Fruit fly (Drosophila melanogaster) whole organism, embryonic: ENCODE measurements around the gene Cog3.
A peak's percentile ranks its signal among the peaks of the same experiment; 100 is the strongest.

Experiments used
- Atf-2 ChIP-seq: fragments of 200-800 bp; sonication (Bioruptor generic); optimal IDR thresholded peaks from 2 replicates; lab custom pipeline; 2016; ENCODE audit warnings: missing biosample characterization, missing genetic modification characterization
- B-H1 ChIP-seq: fragments of 200-800 bp; sonication (Bioruptor generic); IDR thresholded peaks from 3 replicates; pipeline ENCODE4 v1.3.6; 2022; ENCODE audit warnings: missing biosample characterization, missing genetic modification characterization
- BEAF-32 ChIP-seq: fragments of 200-800 bp; sonication (Bioruptor generic); optimal IDR thresholded peaks from 3 replicates; lab custom pipeline; 2017; ENCODE audit warnings: missing biosample characterization, missing genetic modification characterization, mild to moderate bottlenecking, moderate library complexity, missing genetic modification reagents
- CG10274 ChIP-seq: fragments of 200-800 bp; sonication (Bioruptor generic); optimal IDR thresholded peaks from 3 replicates; lab custom pipeline; 2017; ENCODE audit warnings: missing biosample characterization, mild to moderate bottlenecking, missing genetic modification characterization
- CG10565 ChIP-seq: fragments of 200-800 bp; sonication (Bioruptor generic); optimal IDR thresholded peaks from 3 replicates; lab custom pipeline; 2016; ENCODE audit warnings: missing biosample characterization, mild to moderate bottlenecking, missing genetic modification characterization
- CG11398 ChIP-seq: fragments of 200-800 bp; sonication (Bioruptor generic); optimal IDR thresholded peaks from 2 replicates; lab custom pipeline; 2016; ENCODE audit warnings: missing biosample characterization, missing genetic modification characterization
- CG12071 ChIP-seq: fragments of 200-800 bp; sonication (Bioruptor generic); optimal IDR thresholded peaks from 3 replicates; lab custom pipeline; 2018; ENCODE audit warnings: missing biosample characterization, mild to moderate bottlenecking, missing genetic modification characterization
- CG1233 ChIP-seq: fragments of 200-800 bp; sonication (Bioruptor generic); optimal IDR thresholded peaks from 4 replicates; lab custom pipeline; 2018; ENCODE audit warnings: missing biosample characterization, mild to moderate bottlenecking, missing genetic modification characterization
- CG1647 ChIP-seq: fragments of 200-800 bp; sonication (Bioruptor generic); optimal IDR thresholded peaks from 3 replicates; lab custom pipeline; 2016; ENCODE audit warnings: missing biosample characterization, missing genetic modification characterization
- CG17802 ChIP-seq: fragments of 200-800 bp; sonication (Bioruptor generic); optimal IDR thresholded peaks from 2 replicates; lab custom pipeline; 2018; ENCODE audit warnings: missing biosample characterization, mild to moderate bottlenecking, missing genetic modification characterization, moderate library complexity
- CG1792 ChIP-seq: fragments of 200-800 bp; sonication (Bioruptor generic); optimal IDR thresholded peaks from 2 replicates; lab custom pipeline; 2016; ENCODE audit warnings: missing biosample characterization, missing genetic modification characterization
- CG2202 ChIP-seq: fragments of 200-800 bp; sonication (Bioruptor generic); optimal IDR thresholded peaks from 2 replicates; lab custom pipeline; 2018; ENCODE audit warnings: missing biosample characterization, mild to moderate bottlenecking, missing genetic modification characterization
- CG31388 ChIP-seq: fragments of 200-800 bp; sonication (Bioruptor generic); optimal IDR thresholded peaks from 2 replicates; lab custom pipeline; 2016; ENCODE audit warnings: missing biosample characterization, missing genetic modification characterization
- CG5245 ChIP-seq: fragments of 200-800 bp; sonication (Bioruptor generic); optimal IDR thresholded peaks from 3 replicates; lab custom pipeline; 2016; ENCODE audit warnings: missing biosample characterization, missing genetic modification characterization
- CG6254 ChIP-seq: fragments of 200-800 bp; sonication (Bioruptor generic); optimal IDR thresholded peaks from 3 replicates; lab custom pipeline; 2017; ENCODE audit warnings: mild to moderate bottlenecking, missing biosample characterization, missing genetic modification reagents, missing genetic modification characterization
- CG6654 ChIP-seq: fragments of 200-800 bp; sonication (Bioruptor generic); optimal IDR thresholded peaks from 2 replicates; lab custom pipeline; 2017; ENCODE audit warnings: missing biosample characterization, mild to moderate bottlenecking, missing genetic modification characterization
- CG6813 ChIP-seq: fragments of 200-800 bp; sonication (Bioruptor generic); optimal IDR thresholded peaks from 2 replicates; lab custom pipeline; 2017; ENCODE audit warnings: missing biosample characterization, missing genetic modification characterization, mild to moderate bottlenecking, moderate library complexity, missing genetic modification reagents
- CG6854 ChIP-seq: fragments of 200-800 bp; sonication (Bioruptor generic); optimal IDR thresholded peaks from 3 replicates; lab custom pipeline; 2017; ENCODE audit warnings: missing biosample characterization, mild to moderate bottlenecking, missing genetic modification characterization
- CG7357 ChIP-seq: fragments of 200-800 bp; sonication (Bioruptor generic); IDR thresholded peaks from 3 replicates; pipeline ENCODE4 v1.3.6; 2022; ENCODE audit warnings: missing biosample characterization, missing genetic modification characterization
- CkIIα-i1 ChIP-seq: fragments of 200-800 bp; sonication (Bioruptor generic); IDR thresholded peaks from 2 replicates; pipeline ENCODE4 v1.3.6; 2022; ENCODE audit warnings: missing biosample characterization, missing genetic modification characterization
- HHEX ChIP-seq: fragments of 200-800 bp; sonication (Bioruptor generic); optimal IDR thresholded peaks from 3 replicates; lab custom pipeline; 2017; ENCODE audit warnings: missing biosample characterization, mild to moderate bottlenecking, missing genetic modification characterization, missing genetic modification reagents
- HmgD ChIP-seq: fragments of 200-800 bp; sonication (Bioruptor generic); optimal IDR thresholded peaks from 3 replicates; lab custom pipeline; 2016; ENCODE audit warnings: missing biosample characterization, missing genetic modification characterization
- Jarid2 ChIP-seq: fragments of 200-800 bp; sonication (Bioruptor generic); optimal IDR thresholded peaks from 3 replicates; lab custom pipeline; 2017; ENCODE audit warnings: mild to moderate bottlenecking, missing biosample characterization, missing genetic modification reagents, missing genetic modification characterization
- Nf-YA ChIP-seq: fragments of 200-800 bp; sonication (Bioruptor generic); IDR thresholded peaks from 2 replicates; pipeline ENCODE4 v1.3.6; 2022; ENCODE audit warnings: missing biosample characterization, missing genetic modification characterization
- PHDP ChIP-seq: fragments of 200-800 bp; sonication (Bioruptor generic); optimal IDR thresholded peaks from 3 replicates; lab custom pipeline; 2018; ENCODE audit warnings: missing biosample characterization, mild to moderate bottlenecking, missing genetic modification characterization, moderate library complexity
- Pdp1 ChIP-seq, 2 experiments: fragments of 200-800 bp; sonication (Bioruptor generic); optimal IDR thresholded peaks; 3 replicates each; lab custom pipeline; 2016; ENCODE audit warnings: missing biosample characterization in 2 of 2, missing genetic modification characterization in 2 of 2, mild to moderate bottlenecking in 1 of 2, moderate library complexity in 1 of 2
- Rx ChIP-seq: fragments of 200-800 bp; sonication (Bioruptor generic); IDR thresholded peaks from 2 replicates; pipeline ENCODE4 v1.3.6; 2022; ENCODE audit warnings: missing biosample characterization, missing genetic modification characterization
- Stat92E ChIP-seq, 3 experiments: fragments of >200 bp in 2 of 3; fragments of 200-800 bp in 1 of 3; sonication (Bioruptor generic) in 1 of 3; optimal IDR thresholded peaks; 2 replicates each; lab custom pipeline; 2017 to 2019; ENCODE audit warnings: missing biosample characterization in 3 of 3, missing genetic modification characterization in 3 of 3, mild to moderate bottlenecking in 1 of 3, moderate library complexity in 1 of 3
- aop ChIP-seq: fragments of 200-800 bp; sonication (Bioruptor generic); IDR thresholded peaks from 2 replicates; pipeline ENCODE4 v1.3.6; 2022; ENCODE audit warnings: missing biosample characterization, missing genetic modification characterization
- caup ChIP-seq: fragments of 200-800 bp; sonication (Bioruptor generic); optimal IDR thresholded peaks from 3 replicates; lab custom pipeline; 2017; ENCODE audit warnings: missing biosample characterization, mild to moderate bottlenecking, missing genetic modification characterization, moderate library complexity; ENCODE audit not compliant: severe bottlenecking
- crp ChIP-seq, 2 experiments: fragments of 200-800 bp; sonication (Bioruptor generic); optimal IDR thresholded peaks; 2 replicates in 1 of 2; 3 replicates in 1 of 2; lab custom pipeline; 2017; ENCODE audit warnings: missing biosample characterization in 2 of 2, missing genetic modification characterization in 2 of 2, mild to moderate bottlenecking in 1 of 2, moderate library complexity in 1 of 2
- fd102C ChIP-seq: fragments of 200-800 bp; sonication (Bioruptor generic); optimal IDR thresholded peaks from 2 replicates; lab custom pipeline; 2018; ENCODE audit warnings: missing biosample characterization, mild to moderate bottlenecking, missing genetic modification characterization, moderate library complexity
- fd96Cb ChIP-seq: fragments of 200-800 bp; sonication (Bioruptor generic); optimal IDR thresholded peaks from 2 replicates; lab custom pipeline; 2018; ENCODE audit warnings: missing biosample characterization, mild to moderate bottlenecking, missing genetic modification characterization, moderate library complexity
- ftz-f1 ChIP-seq: fragments of 200-800 bp; sonication (Bioruptor generic); optimal IDR thresholded peaks from 2 replicates; lab custom pipeline; 2016; ENCODE audit warnings: missing biosample characterization, missing genetic modification characterization
- gfzf ChIP-seq: fragments of 200-800 bp; sonication (Bioruptor generic); optimal IDR thresholded peaks from 2 replicates; lab custom pipeline; 2016; ENCODE audit warnings: missing biosample characterization, mild to moderate bottlenecking, missing genetic modification characterization, moderate library complexity
- gro ChIP-seq: fragments of 200-800 bp; sonication (Bioruptor generic); optimal IDR thresholded peaks from 2 replicates; lab custom pipeline; 2016; ENCODE audit warnings: missing biosample characterization, missing genetic modification characterization
- lilli ChIP-seq: fragments of 200-800 bp; sonication (Bioruptor generic); optimal IDR thresholded peaks from 3 replicates; lab custom pipeline; 2016; ENCODE audit warnings: missing biosample characterization, missing genetic modification characterization
- maf-S ChIP-seq: fragments of 200-800 bp; sonication (Bioruptor generic); optimal IDR thresholded peaks from 2 replicates; lab custom pipeline; 2016; ENCODE audit warnings: missing biosample characterization, missing genetic modification characterization
- nerfin-1 ChIP-seq: fragments of 200-800 bp; sonication (Bioruptor generic); optimal IDR thresholded peaks from 3 replicates; lab custom pipeline; 2019; ENCODE audit warnings: missing biosample characterization, mild to moderate bottlenecking, missing genetic modification characterization, moderate library complexity
- pan ChIP-seq, 4 experiments: fragments of >200 bp in 3 of 4; fragments of 200-800 bp in 1 of 4; sonication (Bioruptor generic) in 1 of 4; optimal IDR thresholded peaks in 3 of 4; IDR thresholded peaks in 1 of 4; 2 replicates each; pipeline versions ENCODE4 v1.3.6 to Lab custom; 2017 to 2022; ENCODE audit warnings: missing biosample characterization in 2 of 4, missing genetic modification characterization in 2 of 4, mixed read lengths in 1 of 4
- pb ChIP-seq: fragments of 200-800 bp; sonication (Bioruptor generic); optimal IDR thresholded peaks from 3 replicates; lab custom pipeline; 2016; ENCODE audit warnings: missing biosample characterization, missing genetic modification characterization
- pfk ChIP-seq: fragments of 200-800 bp; sonication (Bioruptor generic); optimal IDR thresholded peaks from 2 replicates; lab custom pipeline; 2018; ENCODE audit warnings: missing biosample characterization, mild to moderate bottlenecking, missing genetic modification characterization, moderate library complexity
- row ChIP-seq: fragments of 200-800 bp; sonication (Bioruptor generic); IDR thresholded peaks from 3 replicates; pipeline ENCODE4 v1.3.6; 2022; ENCODE audit warnings: missing biosample characterization, missing genetic modification characterization
- seq ChIP-seq: fragments of 200-800 bp; sonication (Bioruptor generic); IDR thresholded peaks from 2 replicates; pipeline ENCODE4 v1.3.6; 2022; ENCODE audit warnings: missing biosample characterization, missing genetic modification characterization
- sim ChIP-seq: fragments of 200-800 bp; sonication (Bioruptor generic); IDR thresholded peaks from 2 replicates; pipeline ENCODE4 v1.3.6; 2022; ENCODE audit warnings: missing biosample characterization, missing genetic modification characterization
- sr ChIP-seq: fragments of 200-800 bp; sonication (Bioruptor generic); IDR thresholded peaks from 3 replicates; pipeline ENCODE4 v1.3.6; 2022; ENCODE audit warnings: missing biosample characterization, missing genetic modification characterization
- trh ChIP-seq: fragments of 200-800 bp; sonication (Bioruptor generic); optimal IDR thresholded peaks from 2 replicates; lab custom pipeline; 2016; ENCODE audit warnings: missing biosample characterization, missing genetic modification characterization
- vnd ChIP-seq: fragments of 200-800 bp; sonication (Bioruptor generic); IDR thresholded peaks from 3 replicates; pipeline ENCODE4 v1.3.6; 2022; ENCODE audit warnings: missing biosample characterization, missing genetic modification characterization; ENCODE audit not compliant: partially characterized antibody
- wek ChIP-seq: fragments of 200-800 bp; sonication (Bioruptor generic); optimal IDR thresholded peaks from 3 replicates; lab custom pipeline; 2018; ENCODE audit warnings: missing biosample characterization, mild to moderate bottlenecking, missing genetic modification characterization, moderate library complexity

Gene Cog3

dm6 chr2L:3472242-3472641 is 15.4 kb upstream of the Cog3 start, which contains the start of gene Pgant4 (continued):
- TF ChIP-seq CG6254 (GFP tag; lab: Kevin White, UChicago): no peak
- TF ChIP-seq Atf-2: no peak
- TF ChIP-seq CG31388 (GFP tag; lab: Kevin White, UChicago): no peak
- TF ChIP-seq BEAF-32 (GFP tag; lab: Kevin White, UChicago): peak; percentile 19
- no peak for TF ChIP-seq aop (GFP tag; lab: Robert Waterston, UW)
- TF ChIP-seq vnd (GFP tag; lab: Robert Waterston, UW): no peak
- TF ChIP-seq CG11398 (GFP tag; lab: Kevin White, UChicago): no peak
- no peak for TF ChIP-seq PHDP (tag; lab: Kevin White, UChicago)
- peak; percentile 27 for TF ChIP-seq CG12071 (GFP tag; lab: Kevin White, UChicago)
- no peak for TF ChIP-seq sim (GFP tag; lab: Robert Waterston, UW)
- peak; percentile 46 for TF ChIP-seq lilli (GFP tag; lab: Kevin White, UChicago)
- TF ChIP-seq ftz-f1: peak; percentile 33
- no peak for TF ChIP-seq CkIIα-i1 (GFP tag; lab: Robert Waterston, UW)
- TF ChIP-seq CG2202 (tag; lab: Kevin White, UChicago): no peak
- peak; percentile 65 for TF ChIP-seq CG5245 (GFP tag; lab: Kevin White, UChicago)
- peak; percentile 41; the same call in 1 of the 3 replicates for TF ChIP-seq B-H1 (GFP tag; lab: Robert Waterston, UW)
- TF ChIP-seq nerfin-1 (tag; lab: Kevin White, UChicago): no peak
- TF ChIP-seq CG1647 (GFP tag; lab: Kevin White, UChicago): no peak
- TF ChIP-seq Jarid2 (GFP tag; lab: Kevin White, UChicago): no peak
- TF ChIP-seq CG7357 (GFP tag; lab: Robert Waterston, UW): peak; percentile 43; the same call in 1 of the 3 replicates
- peak; percentile 10 to 58 for TF ChIP-seq Pdp1 (GFP tag; optimal IDR thresholded peaks at IDR 0.05; lab: Kevin White, UChicago)
- no peak for TF ChIP-seq CG10274 (GFP tag; lab: Kevin White, UChicago)
- peak; percentile 1 for TF ChIP-seq HmgD (GFP tag; lab: Kevin White, UChicago)
- TF ChIP-seq Stat92E (GFP tag; optimal IDR thresholded peaks at IDR 0.05; lab: Kevin White, UChicago): no peak
- TF ChIP-seq caup (GFP tag; lab: Kevin White, UChicago): peak; percentile 53
- peak; percentile 36; the same call in 1 of the 3 replicates for TF ChIP-seq sr (GFP tag; lab: Robert Waterston, UW)
- peak; percentile 15; the same call in 1 of the 2 replicates for TF ChIP-seq Nf-YA (GFP tag; lab: Robert Waterston, UW)
- TF ChIP-seq CG1233: peak; percentile 47
- TF ChIP-seq pb (GFP tag; lab: Kevin White, UChicago): no peak
- no peak for TF ChIP-seq CG6654 (GFP tag; lab: Kevin White, UChicago)
- no peak for TF ChIP-seq gro (GFP tag; lab: Kevin White, UChicago)
- no peak for TF ChIP-seq CG10565
- TF ChIP-seq pfk: no peak
- TF ChIP-seq row (GFP tag; lab: Robert Waterston, UW): 0 out of 3 replicates have a peak, but pooled peaks have one; percentile 25
- TF ChIP-seq crp (GFP tag; optimal IDR thresholded peaks at IDR 0.05; lab: Kevin White, UChicago): no peak
- peak; percentile 26 for TF ChIP-seq CG6813 (GFP tag; lab: Kevin White, UChicago)
- peak; percentile 18 for TF ChIP-seq wek (GFP tag; lab: Kevin White, UChicago)
- TF ChIP-seq HHEX: peak; percentile 64
- TF ChIP-seq pan (optimal IDR thresholded peaks at IDR 0.05; lab: Kevin White, UChicago): no peak
- peak in 1 of 2 experiments; percentile 76 for TF ChIP-seq pan (GFP tag; optimal IDR thresholded peaks at IDR 0.05 in 1 of 2, IDR thresholded peaks at IDR 0.05 in 1 of 2)
- no peak for TF ChIP-seq CG17802
- TF ChIP-seq trh: no peak
- TF ChIP-seq CG1792: no peak
- TF ChIP-seq fd102C: no peak
- TF ChIP-seq gfzf (GFP tag; lab: Kevin White, UChicago): no peak
- TF ChIP-seq maf-S (GFP tag; lab: Kevin White, UChicago): no peak
- TF ChIP-seq CG6854 (GFP tag; lab: Kevin White, UChicago): no peak
- peak; percentile 40; the same call in 1 of the 2 replicates for TF ChIP-seq Rx
- TF ChIP-seq seq (GFP tag; lab: Robert Waterston, UW): no peak
- no peak for TF ChIP-seq fd96Cb (tag; lab: Kevin White, UChicago)
